Worm (Caenorhabditis elegans): ENCODE measurements around the gene T25B9.3.

- no peak for TF ChIP-seq flt-1 (GFP tag; IDR thresholded peaks at IDR 0.05)
- no peak for TF ChIP-seq cog-1 (tag; optimal IDR thresholded peaks at IDR 0.05)
Observed at ce11 chrIV:10773811-10774210, 29.2 kb downstream of the T25B9.3 start, which contains the start of gene inpp-1.
